Worm (Caenorhabditis elegans): ENCODE data around the gene C08H9.16.

DNA sequence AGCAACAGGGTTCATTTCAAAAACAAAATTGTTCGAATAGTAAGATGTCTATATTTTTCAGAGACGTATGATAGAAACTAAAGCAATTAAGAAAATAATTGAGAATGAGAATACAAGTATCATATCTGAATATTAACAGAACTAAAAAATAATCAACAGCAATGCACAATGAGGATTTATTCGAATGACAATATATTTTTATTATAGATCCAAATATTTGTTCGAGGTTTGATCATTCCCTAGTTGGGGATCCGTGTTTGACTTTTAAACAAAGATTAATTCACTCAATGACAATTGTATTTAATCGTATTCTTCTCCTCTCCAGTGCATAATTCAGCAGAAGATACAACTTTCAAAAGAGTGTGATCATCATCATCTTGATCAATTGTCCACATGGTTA lies 30.4 kb upstream of the C08H9.16 start, which contains the start of gene C08H9.18:
- TF ChIP-seq him-1 (tag; optimal IDR thresholded peaks at IDR 0.05) = no peak
- no peak for TF ChIP-seq dao-5 (tag; optimal IDR thresholded peaks at IDR 0.05)

Data from whole organism, L4/young adult.